Fruit fly (Drosophila melanogaster): ENCODE measurements around the gene Alr.

Gene Alr

dm6 chrX:19748565-19748964 lies 451 bp downstream of the Alr start (continued):
- TF ChIP-seq Xrp1 (GFP tag; IDR thresholded peaks at IDR 0.05) (no peak), CG14667 (GFP tag; IDR thresholded peaks at IDR 0.05) (no peak), CG17802 (tag; optimal IDR thresholded peaks at IDR 0.05) (no peak), CG12769 (tag; optimal IDR thresholded peaks at IDR 0.05) (no peak), mld (GFP tag; IDR thresholded peaks at IDR 0.05; ENCODE audit: partially characterized antibody) (no peak), sc (optimal IDR thresholded peaks at IDR 0.05) (no peak), sc (GFP tag; optimal IDR thresholded peaks at IDR 0.05) (no peak), CG31388 (GFP tag; optimal IDR thresholded peaks at IDR 0.05) (no peak), Bteb2 (GFP tag; optimal IDR thresholded peaks at IDR 0.05) (no peak), CG7987 (GFP tag; optimal IDR thresholded peaks at IDR 0.05) (no peak), CG3163 (GFP tag; optimal IDR thresholded peaks at IDR 0.05) (no peak), gcm2 (GFP tag; optimal IDR thresholded peaks at IDR 0.05) (no peak), caup (GFP tag; optimal IDR thresholded peaks at IDR 0.05; ENCODE audit: severe bottlenecking) (no peak), sens-2 (GFP tag; IDR thresholded peaks at IDR 0.05) (no peak), CG17829 (tag; optimal IDR thresholded peaks at IDR 0.05) (peak; percentile 11), CG6683 (GFP tag; optimal IDR thresholded peaks at IDR 0.05) (no peak), Drgx (GFP tag; IDR thresholded peaks at IDR 0.05) (no peak), cwo (GFP tag; optimal IDR thresholded peaks at IDR 0.05) (no peak), CG13296 (GFP tag; optimal IDR thresholded peaks at IDR 0.05) (no peak), ash1 (GFP tag; optimal IDR thresholded peaks at IDR 0.05) (no peak), salm (tag; optimal IDR thresholded peaks at IDR 0.05) (no peak), odd (GFP tag; optimal IDR thresholded peaks at IDR 0.05) (no peak), Kr (GFP tag; optimal IDR thresholded peaks at IDR 0.05) (no peak), fru (optimal IDR thresholded peaks at IDR 0.05) (no peak), sug (tag; optimal IDR thresholded peaks at IDR 0.05) (peak; percentile 35), CG3847 (GFP tag; IDR thresholded peaks at IDR 0.05) (peak; percentile 69), Hmx (GFP tag; optimal IDR thresholded peaks at IDR 0.05) (no peak), jigr1 (GFP tag; IDR thresholded peaks at IDR 0.05) (no peak), CG10543 (GFP tag; optimal IDR thresholded peaks at IDR 0.05) (no peak), Hmr (GFP tag; optimal IDR thresholded peaks at IDR 0.05) (peak; percentile 16), CG9437 (GFP tag; optimal IDR thresholded peaks at IDR 0.05) (no peak), jumu (GFP tag; optimal IDR thresholded peaks at IDR 0.05) (peak; percentile 32), CG15073 (GFP tag; optimal IDR thresholded peaks at IDR 0.05) (no peak), maf-S (GFP tag; optimal IDR thresholded peaks at IDR 0.05) (no peak), Hsf (GFP tag; optimal IDR thresholded peaks at IDR 0.05) (no peak), stwl (tag; optimal IDR thresholded peaks at IDR 0.05) (peak; percentile 19), psq (GFP tag; optimal IDR thresholded peaks at IDR 0.05) (no peak), z (GFP tag; IDR thresholded peaks at IDR 0.05) (no peak), unpg (GFP tag; optimal IDR thresholded peaks at IDR 0.05) (no peak), wek (GFP tag; optimal IDR thresholded peaks at IDR 0.05) (no peak), lab (GFP tag; optimal IDR thresholded peaks at IDR 0.05) (peak; percentile 26), CG8089 (GFP tag; optimal IDR thresholded peaks at IDR 0.05) (no peak), CG4328 (GFP tag; optimal IDR thresholded peaks at IDR 0.05) (no peak), CG2120 (GFP tag; optimal IDR thresholded peaks at IDR 0.05) (peak; percentile 6), p53 (GFP tag; optimal IDR thresholded peaks at IDR 0.05) (no peak), CG18011 (GFP tag; optimal IDR thresholded peaks at IDR 0.05) (no peak), CG13424 (tag; optimal IDR thresholded peaks at IDR 0.05) (no peak), CG6175 (GFP tag; IDR thresholded peaks at IDR 0.05) (no peak), CG11456 (GFP tag; IDR thresholded peaks at IDR 0.05) (no peak), MESR4 (GFP tag; optimal IDR thresholded peaks at IDR 0.05) (no peak), zen (tag; optimal IDR thresholded peaks at IDR 0.05) (peak; percentile 19), CG17359 (tag; optimal IDR thresholded peaks at IDR 0.05) (no peak)
